Fruit fly (Drosophila melanogaster) whole organism: ENCODE data around the gene Sps2.

Experiments
- CG8478 ChIP-seq: fragments of >200 bp; optimal IDR thresholded peaks from 2 replicates; lab custom pipeline; 2018; ENCODE audit warnings: inconsistent platforms
- Dll ChIP-seq: fragments of >200 bp; optimal IDR thresholded peaks from 2 replicates; lab custom pipeline; 2017
- EcR ChIP-seq, 2 experiments: fragments of >200 bp; optimal IDR thresholded peaks; 2 replicates each; lab custom pipeline; 2017; ENCODE audit warnings: missing biosample characterization in 2 of 2, missing genetic modification characterization in 2 of 2, missing genetic modification reagents in 2 of 2
- pan ChIP-seq: fragments of >200 bp; optimal IDR thresholded peaks from 2 replicates; lab custom pipeline; 2017
- psq ChIP-seq: fragments of >200 bp; optimal IDR thresholded peaks from 2 replicates; lab custom pipeline; 2017
- usp ChIP-seq: fragments of >200 bp; optimal IDR thresholded peaks from 2 replicates; lab custom pipeline; 2017; ENCODE audit warnings: missing biosample characterization, missing genetic modification characterization, mixed read lengths

The Sps2 gene

DNA sequence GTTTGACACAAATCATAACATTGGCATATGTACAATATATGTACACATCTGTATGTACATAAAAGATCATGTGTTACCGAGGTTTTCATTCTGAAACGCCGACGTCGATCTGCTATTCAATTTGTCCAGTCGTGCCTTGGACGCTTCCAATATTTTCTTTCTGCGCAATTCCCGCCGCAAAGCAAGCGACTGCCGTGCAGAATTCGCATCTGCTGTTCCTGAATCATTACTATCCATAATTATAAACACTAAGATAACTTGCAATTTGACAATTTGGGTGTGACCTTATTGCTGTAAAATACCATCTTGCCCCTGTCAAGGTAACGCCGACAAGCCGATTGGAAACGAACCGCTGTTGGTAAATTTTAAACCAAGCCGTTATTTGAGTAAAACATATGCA, 30.6 kb upstream of the Sps2 start:
- TF ChIP-seq Dll (no peak), usp (GFP tag; lab: Kevin White, UChicago) (no peak), CG8478 (lab: Kevin White, UChicago) (no peak), pan (lab: Kevin White, UChicago) (no peak), EcR (GFP tag; optimal IDR thresholded peaks at IDR 0.05; lab: Kevin White, UChicago) (no peak), psq (no peak)

- no peak for TF ChIP-seq psq
- no peak for TF ChIP-seq CG8478 (lab: Kevin White, UChicago)
- TF ChIP-seq pan (lab: Kevin White, UChicago): no peak
These were observed 27.8 kb upstream of the Sps2 start, which contains the start of the genes Usp14 and CG4972 for dm6 chr2L:10314327-10315210. Usp14 (minus strand) TSS chr2L:10314396. CG4972 (plus strand) TSS chr2L:10314792.

DNA sequence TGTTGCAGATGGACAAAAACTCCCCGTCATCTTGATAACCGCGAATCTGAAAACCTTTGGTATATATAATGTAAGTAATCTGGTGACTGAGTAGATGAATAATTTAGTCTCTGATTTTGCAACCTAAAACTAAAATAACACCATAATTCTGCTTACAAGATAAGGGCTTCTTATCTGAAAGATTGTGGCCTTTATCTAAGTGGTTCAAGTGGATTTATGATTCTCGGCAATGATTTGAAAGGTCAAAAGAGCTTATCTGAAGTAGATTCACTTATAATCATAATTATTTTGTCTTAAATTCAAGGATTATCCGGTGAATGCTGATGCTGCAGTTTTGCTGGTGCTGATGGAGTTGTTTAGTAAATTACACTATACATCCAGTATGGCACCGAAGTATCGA, 26.5 kb upstream of the Sps2 start:
- no peak for TF ChIP-seq psq

- TF ChIP-seq usp (GFP tag; lab: Kevin White, UChicago) (no peak), CG8478 (lab: Kevin White, UChicago) (no peak), Dll (no peak), psq (no peak), EcR (GFP tag; optimal IDR thresholded peaks at IDR 0.05; lab: Kevin White, UChicago) (no peak), pan (lab: Kevin White, UChicago) (no peak)
These were observed 22.1 kb upstream of the Sps2 start for dm6 chr2L:10320174-10320775.

DNA sequence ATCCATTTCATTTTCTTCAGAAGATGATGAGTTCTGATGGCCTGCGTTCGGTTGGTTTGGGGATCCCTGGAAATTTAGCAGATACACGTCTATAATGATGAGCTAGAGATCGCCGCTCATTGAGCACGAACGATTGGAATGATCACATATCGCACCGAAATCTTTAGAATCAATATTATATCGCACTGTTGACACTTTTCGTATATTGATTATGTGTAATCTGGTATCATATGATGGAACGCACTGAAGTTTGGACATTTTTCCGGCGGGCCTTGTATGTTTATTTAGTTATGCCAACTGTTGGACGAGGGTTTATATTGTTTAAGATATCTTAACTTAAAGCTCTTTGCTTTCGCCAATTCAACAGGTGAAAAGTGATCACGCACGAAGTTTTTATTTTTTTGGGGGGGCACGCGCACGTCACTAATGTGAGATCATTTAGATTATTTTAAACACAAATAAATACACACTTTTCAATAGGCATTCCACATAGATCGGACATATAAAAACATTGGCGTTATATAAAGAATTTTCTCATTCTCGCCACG, 21.3 kb upstream of the Sps2 start:
- TF ChIP-seq EcR (GFP tag; optimal IDR thresholded peaks at IDR 0.05; lab: Kevin White, UChicago): no peak
- no peak for TF ChIP-seq Dll

dm6 chr2L:10321612-10322011, 20.8 kb upstream of the Sps2 start:
- TF ChIP-seq usp (GFP tag; lab: Kevin White, UChicago) (no peak), CG8478 (lab: Kevin White, UChicago) (no peak), psq (no peak), EcR (GFP tag; optimal IDR thresholded peaks at IDR 0.05; lab: Kevin White, UChicago) (peak in 1 of 2 experiments; percentile 41), pan (lab: Kevin White, UChicago) (no peak)

DNA sequence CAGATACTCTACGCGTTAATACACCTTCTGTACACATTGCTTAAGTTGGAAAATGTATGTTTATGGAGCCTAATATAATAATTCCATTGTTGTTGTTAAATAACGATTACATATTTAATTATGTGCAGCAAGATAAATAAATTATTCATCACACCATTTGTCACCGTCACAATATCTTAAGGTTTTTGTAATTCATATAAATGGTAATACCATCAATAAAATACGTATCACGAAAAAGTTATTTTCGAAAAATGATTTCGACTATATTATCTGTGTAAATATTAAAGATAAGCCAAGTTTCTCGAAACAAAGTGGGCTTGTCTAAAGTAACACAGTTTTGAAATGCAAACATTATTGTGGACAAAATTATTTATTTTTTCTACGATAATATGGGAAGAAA, 20.2 kb upstream of the Sps2 start, which contains the start of gene CG4995:
CG4995 (plus strand) TSS at position 301 of the 400 bp plus-strand sequence.
- no peak for TF ChIP-seq psq
- TF ChIP-seq CG8478 (lab: Kevin White, UChicago): no peak
- no peak for TF ChIP-seq EcR (GFP tag; optimal IDR thresholded peaks at IDR 0.05; lab: Kevin White, UChicago)
- TF ChIP-seq Dll: no peak
- TF ChIP-seq usp (GFP tag; lab: Kevin White, UChicago): no peak
- no peak for TF ChIP-seq pan (lab: Kevin White, UChicago)

- TF ChIP-seq CG8478 (lab: Kevin White, UChicago) (no peak), EcR (GFP tag; optimal IDR thresholded peaks at IDR 0.05; lab: Kevin White, UChicago) (no peak), Dll (no peak), pan (lab: Kevin White, UChicago) (no peak), psq (no peak), usp (GFP tag; lab: Kevin White, UChicago) (no peak)
These were observed 19.5 kb upstream of the Sps2 start, which contains the start of gene CG5381 for dm6 chr2L:10322773-10323487. CG5381 (minus strand) TSS chr2L:10323102.

- TF ChIP-seq psq (no peak), CG8478 (lab: Kevin White, UChicago) (no peak), pan (lab: Kevin White, UChicago) (no peak), Dll (no peak), EcR (GFP tag; optimal IDR thresholded peaks at IDR 0.05; lab: Kevin White, UChicago) (no peak), usp (GFP tag; lab: Kevin White, UChicago) (no peak)
These were observed 14.6 kb upstream of the Sps2 start, which contains the start of gene RnrL for dm6 chr2L:10327790-10328189. RnrL (minus strand) TSS chr2L:10327943.

DNA sequence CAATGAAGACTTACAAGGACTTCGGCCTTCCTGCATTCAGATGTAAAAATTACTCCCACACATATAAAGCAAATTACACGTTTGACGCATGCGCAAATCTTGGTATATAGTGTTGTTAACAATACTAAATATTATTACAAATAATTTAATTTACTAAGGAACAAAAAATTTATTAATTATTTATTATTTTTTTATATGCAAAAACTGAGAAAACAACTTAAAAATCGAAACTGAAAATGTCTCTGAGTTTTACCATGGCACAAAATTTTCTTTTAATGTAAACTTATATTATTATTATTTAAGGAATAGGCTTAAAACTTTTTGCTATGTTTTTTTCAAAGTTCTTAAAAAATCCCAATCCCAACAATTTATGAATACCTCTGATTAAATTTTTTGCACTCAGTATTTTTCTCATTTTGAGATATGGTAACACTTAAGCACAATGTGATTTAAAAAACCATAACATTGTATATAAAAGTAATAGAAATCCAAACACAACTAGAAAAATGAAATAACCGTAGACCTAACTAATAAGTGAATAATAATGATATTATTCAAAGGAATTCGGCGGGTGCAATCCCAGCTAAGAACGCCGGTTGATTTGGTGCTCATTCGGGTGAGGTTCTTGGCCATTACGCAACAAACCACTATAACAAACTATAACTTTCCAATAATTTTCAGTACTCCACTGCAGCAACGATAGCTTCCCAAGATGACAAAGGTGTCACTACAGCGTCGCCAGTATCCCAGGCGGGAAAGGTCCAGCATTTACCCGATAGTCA, 11.1 kb upstream of the Sps2 start, which contains the start of the genes Schip1 and Cox10:
Schip1 (minus strand) TSS at position 51 of the 782 bp plus-strand sequence.
Cox10 (plus strand) TSS at position 406 of the 782 bp plus-strand sequence.
- TF ChIP-seq CG8478 (lab: Kevin White, UChicago) (no peak), psq (no peak), EcR (GFP tag; optimal IDR thresholded peaks at IDR 0.05; lab: Kevin White, UChicago) (no peak), usp (GFP tag; lab: Kevin White, UChicago) (no peak), Dll (no peak), pan (lab: Kevin White, UChicago) (no peak)
